Worm (Caenorhabditis elegans) whole organism, L1 larva: Measurements from ENCODE around the gene C02B8.12.

ENCODE experiments used
- C16A3.4 ChIP-seq: fragments of 150-350 bp; optimal IDR thresholded peaks from 2 replicates; lab custom pipeline; 2014; ENCODE audit warnings: missing biosample characterization, missing genetic modification characterization
- ama-1 ChIP-seq: fragments of 150-350 bp; optimal IDR thresholded peaks from 2 replicates; lab custom pipeline; 2014
- ceh-82 ChIP-seq, 3 experiments: fragments of 150-350 bp in 1 of 3; sonication (generic microtip) in 2 of 3; optimal IDR thresholded peaks; 2 replicates each; lab custom pipeline; 2014 to 2017; ENCODE audit warnings: missing biosample characterization in 3 of 3, missing genetic modification characterization in 3 of 3
- ceh-88 ChIP-seq: fragments of 200-800 bp; sonication (Bioruptor generic); IDR thresholded peaks from 2 replicates; pipeline ENCODE4 v1.3.6; 2022; ENCODE audit warnings: missing genetic modification characterization, missing compliant biosample characterization
- dpl-1 ChIP-seq, 3 experiments: fragments of 150-350 bp in 2 of 3; sonication (generic microtip) in 1 of 3; optimal IDR thresholded peaks; 2 replicates each; lab custom pipeline; 2014 to 2017; ENCODE audit warnings: missing biosample characterization in 3 of 3, missing genetic modification characterization in 3 of 3, missing genetic modification reagents in 3 of 3
- dsc-1 ChIP-seq: sonication (generic microtip); optimal IDR thresholded peaks from 2 replicates; lab custom pipeline; 2016; ENCODE audit warnings: mild to moderate bottlenecking, missing genetic modification characterization, missing compliant biosample characterization
- efl-1 ChIP-seq, 4 experiments: fragments of 150-350 bp; optimal IDR thresholded peaks in 3 of 4; peaks in 1 of 4; 1 replicate in 1 of 4; 2 replicates in 3 of 4; lab custom pipeline; 2014; ENCODE audit warnings: missing biosample characterization in 2 of 4, missing genetic modification characterization in 2 of 4, missing genetic modification reagents in 2 of 4
- fkh-4 ChIP-seq: sonication (generic microtip); optimal IDR thresholded peaks from 2 replicates; lab custom pipeline; 2016; ENCODE audit warnings: missing compliant biosample characterization, missing genetic modification characterization, borderline replicate concordance
- fkh-8 ChIP-seq: sonication (generic microtip); optimal IDR thresholded peaks from 2 replicates; lab custom pipeline; 2016; ENCODE audit warnings: mild to moderate bottlenecking, missing genetic modification characterization, missing compliant biosample characterization
- hlh-17 ChIP-seq: fragments of 200-800 bp; sonication (Bioruptor generic); optimal IDR thresholded peaks from 2 replicates; lab custom pipeline; 2018; ENCODE audit warnings: missing genetic modification characterization, mild to moderate bottlenecking, missing compliant biosample characterization, moderate library complexity, borderline replicate concordance
- hpl-2 ChIP-seq: fragments of 150-350 bp; optimal IDR thresholded peaks from 2 replicates; lab custom pipeline; 2014; ENCODE audit warnings: missing biosample characterization, missing genetic modification reagents, missing genetic modification characterization
- lin-35 ChIP-seq, 2 experiments: fragments of 150-350 bp; optimal IDR thresholded peaks; 2 replicates each; lab custom pipeline; 2014; ENCODE audit warnings: missing biosample characterization in 2 of 2, missing genetic modification characterization in 2 of 2, missing genetic modification reagents in 2 of 2
- lir-3 ChIP-seq: sonication (generic microtip); optimal IDR thresholded peaks from 2 replicates; lab custom pipeline; 2016; ENCODE audit warnings: mild to moderate bottlenecking, missing genetic modification characterization, moderate library complexity, missing compliant biosample characterization; ENCODE audit not compliant: poor library complexity
- mab-9 ChIP-seq: fragments of 200-800 bp; sonication (Bioruptor generic); IDR thresholded peaks from 2 replicates; pipeline ENCODE4 v1.3.6; 2022; ENCODE audit warnings: missing genetic modification reagents, missing genetic modification characterization, missing compliant biosample characterization
- nhr-237 ChIP-seq: fragments of 150-350 bp; optimal IDR thresholded peaks from 2 replicates; lab custom pipeline; 2014; ENCODE audit warnings: missing biosample characterization, missing genetic modification characterization
- nhr-77 ChIP-seq: fragments of 150-350 bp; optimal IDR thresholded peaks from 2 replicates; lab custom pipeline; 2014; ENCODE audit warnings: missing biosample characterization, missing genetic modification characterization
- nhr-84 ChIP-seq: sonication (generic microtip); optimal IDR thresholded peaks from 2 replicates; lab custom pipeline; 2017; ENCODE audit warnings: missing biosample characterization, missing genetic modification characterization
- nhr-85 ChIP-seq: sonication (generic microtip); peaks from one replicate; lab custom pipeline; 2016; ENCODE audit warnings: missing genetic modification characterization, inconsistent platforms, missing compliant biosample characterization
- pqm-1 ChIP-seq: sonication (generic microtip); optimal IDR thresholded peaks from 3 replicates; lab custom pipeline; 2017; ENCODE audit warnings: missing biosample characterization, missing genetic modification characterization
- skn-1 ChIP-seq: fragments of 150-350 bp; optimal IDR thresholded peaks from 2 replicates; lab custom pipeline; 2014; ENCODE audit warnings: missing biosample characterization, missing genetic modification characterization
- snu-23 ChIP-seq: sonication (generic microtip); optimal IDR thresholded peaks from 2 replicates; lab custom pipeline; 2016; ENCODE audit warnings: missing genetic modification characterization, missing compliant biosample characterization
- sptf-1 ChIP-seq: fragments of 150-350 bp; optimal IDR thresholded peaks from 2 replicates; lab custom pipeline; 2014; ENCODE audit warnings: missing biosample characterization, missing genetic modification characterization
- sup-37 ChIP-seq: fragments of 200-800 bp; sonication (Bioruptor generic); optimal IDR thresholded peaks from 2 replicates; lab custom pipeline; 2018; ENCODE audit warnings: mild to moderate bottlenecking, missing genetic modification characterization, missing compliant biosample characterization
- tlp-1 ChIP-seq: fragments of 150-350 bp; optimal IDR thresholded peaks from 2 replicates; lab custom pipeline; 2014; ENCODE audit warnings: missing biosample characterization, missing genetic modification characterization
- unc-30 ChIP-seq: sonication (generic microtip); optimal IDR thresholded peaks from 2 replicates; lab custom pipeline; 2017; ENCODE audit warnings: missing biosample characterization, missing genetic modification characterization
- unc-98 ChIP-seq: fragments of 200-800 bp; sonication (Bioruptor generic); IDR thresholded peaks from 2 replicates; pipeline ENCODE4 v1.3.6; 2022; ENCODE audit warnings: missing genetic modification characterization, missing compliant biosample characterization
- vab-15 ChIP-seq: sonication (generic microtip); optimal IDR thresholded peaks from 2 replicates; lab custom pipeline; 2017; ENCODE audit warnings: missing genotype, mild to moderate bottlenecking, missing genetic modification characterization, missing compliant biosample characterization
- zip-4 ChIP-seq: fragments of 200-800 bp; sonication (Bioruptor generic); optimal IDR thresholded peaks from 2 replicates; lab custom pipeline; 2018; ENCODE audit warnings: mild to moderate bottlenecking, missing genetic modification characterization, moderate library complexity, missing compliant biosample characterization

C02B8.12 gene

ce11 chrX:8136276-8136891 lies 13.2 kb upstream of the C02B8.12 start, which contains the start of gene C02B8.6 (continued):
- no peak for TF ChIP-seq pqm-1

DNA sequence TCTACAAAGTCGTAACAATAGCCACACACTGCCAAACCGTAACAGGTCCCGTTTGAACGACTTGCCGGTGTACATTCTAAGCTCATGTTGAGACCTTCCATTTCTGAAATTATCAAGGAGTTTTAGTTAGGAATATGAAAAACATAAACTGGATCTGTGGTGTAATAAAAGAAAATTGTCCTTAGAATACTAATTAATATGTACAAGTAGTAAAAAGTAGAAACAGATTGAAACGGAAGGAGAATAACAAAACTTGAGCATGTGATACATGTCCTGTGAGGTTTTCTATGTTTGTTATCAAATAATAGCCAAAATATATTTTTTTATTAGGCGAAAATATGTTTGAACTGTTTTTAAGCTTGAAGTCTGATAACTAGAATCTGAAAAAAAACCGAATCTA lies 6.4 kb upstream of the C02B8.12 start, which contains the start of gene frpr-1:
TSS of gene frpr-1 (minus strand) at position 101 of the 400 bp plus-strand sequence.
- TF ChIP-seq zip-4 (GFP tag; lab: Kevin White, UChicago), result no peak
- TF ChIP-seq C16A3.4 (tag; lab: Kevin White, UChicago), result no peak
- TF ChIP-seq ama-1 (lab: Kevin White, UChicago), result no peak
- no peak for TF ChIP-seq ceh-88 (GFP tag; lab: Robert Waterston, UW)
- TF ChIP-seq dsc-1 (tag; lab: Kevin White, UChicago), result no peak
- TF ChIP-seq nhr-84 (tag; lab: Kevin White, UChicago), result no peak
- TF ChIP-seq hpl-2, result no peak
- no peak for TF ChIP-seq tlp-1 (tag; lab: Kevin White, UChicago)
- no peak for TF ChIP-seq hlh-17 (GFP tag; lab: Kevin White, UChicago)
- TF ChIP-seq nhr-237 (tag; lab: Kevin White, UChicago), result no peak
- TF ChIP-seq, all 84 proteins: peak for 0

DNA sequence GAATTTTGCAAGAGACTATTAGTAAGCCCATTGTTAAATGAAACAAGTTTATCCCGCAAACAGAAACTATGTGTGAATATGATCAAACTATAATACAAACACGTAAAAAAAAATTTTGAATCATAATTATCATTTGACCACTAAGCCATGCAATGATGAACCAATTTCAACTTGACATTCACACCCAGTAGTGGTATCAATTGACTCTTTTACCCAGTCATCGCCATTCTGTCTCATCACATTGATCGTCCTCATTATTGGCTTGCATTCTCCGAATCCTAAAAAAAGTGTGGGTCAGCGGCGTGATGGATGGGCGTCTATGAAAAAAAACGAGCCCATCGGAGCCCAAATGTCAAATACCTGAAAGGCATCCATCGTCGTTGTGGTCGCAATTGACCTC lies 2.9 kb downstream of the C02B8.12 start:
- TF ChIP-seq nhr-77 (tag; lab: Kevin White, UChicago) (no peak), efl-1 (optimal IDR thresholded peaks at IDR 0.05; lab: Kevin White, UChicago) (no peak), efl-1 (GFP tag; optimal IDR thresholded peaks at IDR 0.05 in 1 of 2; lab: Kevin White, UChicago) (no peak), lir-3 (tag; lab: Kevin White, UChicago) (no peak), snu-23 (no peak), sup-37 (GFP tag; lab: Kevin White, UChicago) (no peak), mab-9 (GFP tag; lab: Robert Waterston, UW) (no peak), unc-30 (tag; lab: Kevin White, UChicago) (no peak), ama-1 (lab: Kevin White, UChicago) (no peak), nhr-84 (tag; lab: Kevin White, UChicago) (no peak), lin-35 (GFP tag; optimal IDR thresholded peaks at IDR 0.05; lab: Kevin White, UChicago) (no peak), sptf-1 (tag; lab: Kevin White, UChicago) (no peak), ceh-82 (tag; optimal IDR thresholded peaks at IDR 0.05; lab: Kevin White, UChicago) (no peak), vab-15 (tag; lab: Kevin White, UChicago) (no peak)

DNA sequence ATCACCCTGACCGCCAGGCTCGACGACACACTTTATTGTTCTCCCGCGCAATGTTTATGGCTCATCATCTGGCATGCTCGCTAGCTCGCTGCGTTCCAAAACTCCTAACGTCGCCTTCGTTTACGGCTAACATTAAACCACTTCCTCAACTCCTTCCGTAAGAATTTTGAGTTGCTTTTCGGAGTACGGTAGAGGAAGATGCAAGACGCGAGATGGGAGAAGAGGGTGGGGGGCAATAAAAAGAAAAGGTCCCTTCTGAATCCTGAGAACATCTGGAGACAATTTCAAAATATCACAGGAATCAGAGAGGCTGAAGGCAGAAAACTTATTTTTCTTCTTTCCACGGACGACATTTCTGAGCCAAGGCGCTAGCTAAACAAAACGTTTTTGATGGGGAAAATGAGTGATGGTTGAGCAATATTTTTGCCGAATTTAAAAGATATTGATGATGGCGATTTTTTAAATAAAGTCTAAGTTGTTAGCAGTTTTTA lies 5.3 kb downstream of the C02B8.12 start:
- peak; percentile 84 for TF ChIP-seq dsc-1 (tag; lab: Kevin White, UChicago)
- peak; percentile 62 for TF ChIP-seq fkh-4 (tag; lab: Kevin White, UChicago)
- no peak for TF ChIP-seq lir-3 (tag; lab: Kevin White, UChicago)

DNA sequence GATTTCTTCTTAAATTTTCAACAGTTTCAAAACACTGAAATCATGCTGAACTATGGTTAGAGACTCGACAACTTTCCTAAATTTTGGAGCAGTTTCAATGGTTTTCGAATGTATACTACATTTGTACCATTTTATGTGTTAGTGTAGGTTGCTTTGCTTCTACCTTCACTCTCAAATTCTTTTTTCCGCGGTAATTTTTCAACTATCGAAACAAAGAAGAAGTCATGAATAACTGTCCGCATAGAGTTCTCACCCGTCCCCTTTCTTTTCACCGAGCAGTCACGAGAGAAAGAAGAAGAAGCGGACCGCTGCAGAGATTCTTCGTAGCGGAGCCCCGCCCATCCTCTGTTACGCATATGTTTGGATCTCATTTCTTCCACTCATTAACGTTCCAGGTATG lies 7.0 kb downstream of the C02B8.12 start, which contains the start of gene hlh-8:
TSS of gene hlh-8 (plus strand) at position 301 of the 400 bp plus-strand sequence.
- TF ChIP-seq nhr-85 (tag; lab: Kevin White, UChicago) (peak; percentile 58), fkh-8 (tag; lab: Kevin White, UChicago) (no peak)

DNA sequence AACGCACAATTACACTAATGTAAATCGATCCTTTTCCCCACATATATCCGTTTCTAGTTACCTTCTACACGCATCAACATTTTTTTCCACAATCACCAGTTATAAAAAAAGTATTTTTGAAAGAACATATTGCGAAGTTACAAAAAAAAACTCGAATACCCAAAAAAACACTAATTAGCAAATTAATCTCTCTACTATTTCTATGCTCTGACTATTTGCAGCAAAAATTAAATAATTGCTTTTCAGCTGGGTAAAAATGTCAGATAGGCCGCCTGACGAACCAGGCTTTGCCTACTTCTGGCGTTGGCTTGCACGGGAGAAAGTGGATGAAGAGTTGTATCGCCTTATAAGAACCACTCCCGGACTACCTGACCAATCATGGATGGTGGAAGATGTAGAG lies 13.0 kb downstream of the C02B8.12 start, which contains the start of gene K07E3.1:
TSS of gene K07E3.1 (plus strand) at position 247 of the 400 bp plus-strand sequence.
- TF ChIP-seq skn-1 (tag; lab: Kevin White, UChicago) (no peak), unc-98 (GFP tag; lab: Robert Waterston, UW) (no peak), nhr-85 (tag; lab: Kevin White, UChicago) (peak; percentile 72), dpl-1 (GFP tag; optimal IDR thresholded peaks at IDR 0.05; lab: Kevin White, UChicago) (no peak)
